Fruit fly (Drosophila melanogaster) whole organism, embryonic: ENCODE measurements around the gene Mdh1.

Experiments used
- CG10267 ChIP-seq: fragments of 200-800 bp; sonication (Bioruptor generic); optimal IDR thresholded peaks from 2 replicates; lab custom pipeline; 2018; ENCODE audit warnings: missing biosample characterization, mild to moderate bottlenecking, missing genetic modification characterization, moderate library complexity
- CG11504 ChIP-seq: fragments of 200-800 bp; sonication (Bioruptor generic); optimal IDR thresholded peaks from 3 replicates; lab custom pipeline; 2019; ENCODE audit warnings: missing biosample characterization, mild to moderate bottlenecking, missing genetic modification characterization, moderate library complexity
- CG12219 ChIP-seq: fragments of 200-800 bp; sonication (Bioruptor generic); optimal IDR thresholded peaks from 3 replicates; lab custom pipeline; 2018; ENCODE audit warnings: missing biosample characterization, mild to moderate bottlenecking, missing genetic modification characterization
- CG13424 ChIP-seq: fragments of 200-800 bp; sonication (Bioruptor generic); optimal IDR thresholded peaks from 2 replicates; lab custom pipeline; 2019; ENCODE audit warnings: missing biosample characterization, mild to moderate bottlenecking, missing genetic modification characterization, moderate library complexity
- CG13894 ChIP-seq: fragments of 200-800 bp; sonication (Bioruptor generic); optimal IDR thresholded peaks from 3 replicates; lab custom pipeline; 2018; ENCODE audit warnings: missing biosample characterization, mild to moderate bottlenecking, missing genetic modification characterization, moderate library complexity
- CG14050 ChIP-seq: fragments of 200-800 bp; sonication (Bioruptor generic); IDR thresholded peaks from 3 replicates; pipeline ENCODE4 v1.3.6; 2022; ENCODE audit warnings: missing biosample characterization, missing genetic modification characterization
- CG1603 ChIP-seq: fragments of 200-800 bp; sonication (Bioruptor generic); optimal IDR thresholded peaks from 2 replicates; lab custom pipeline; 2019; ENCODE audit warnings: missing biosample characterization, mild to moderate bottlenecking, missing genetic modification characterization, moderate library complexity
- CG17186 ChIP-seq: fragments of 200-800 bp; sonication (Bioruptor generic); optimal IDR thresholded peaks from 3 replicates; lab custom pipeline; 2017; ENCODE audit warnings: missing biosample characterization, missing genetic modification reagents, missing genetic modification characterization
- CG17568 ChIP-seq: fragments of 200-800 bp; sonication (Bioruptor generic); optimal IDR thresholded peaks from 2 replicates; lab custom pipeline; 2018; ENCODE audit warnings: missing biosample characterization, mild to moderate bottlenecking, missing genetic modification characterization, moderate library complexity
- CG17912 ChIP-seq: fragments of 200-800 bp; sonication (Bioruptor generic); optimal IDR thresholded peaks from 2 replicates; lab custom pipeline; 2018; ENCODE audit warnings: missing biosample characterization, mild to moderate bottlenecking, missing genetic modification characterization
- CG18599 ChIP-seq: fragments of 200-800 bp; sonication (Bioruptor generic); optimal IDR thresholded peaks from 3 replicates; lab custom pipeline; 2017; ENCODE audit warnings: missing biosample characterization, missing genetic modification characterization, mild to moderate bottlenecking, moderate library complexity, missing genetic modification reagents
- CG31388 ChIP-seq: fragments of 200-800 bp; sonication (Bioruptor generic); optimal IDR thresholded peaks from 2 replicates; lab custom pipeline; 2016; ENCODE audit warnings: missing biosample characterization, missing genetic modification characterization
- CG33557 ChIP-seq: fragments of 200-800 bp; sonication (Bioruptor generic); optimal IDR thresholded peaks from 2 replicates; lab custom pipeline; 2019; ENCODE audit warnings: missing biosample characterization, mild to moderate bottlenecking, missing genetic modification characterization, moderate library complexity
- CG7839 ChIP-seq: fragments of 200-800 bp; sonication (Bioruptor generic); optimal IDR thresholded peaks from 3 replicates; lab custom pipeline; 2018; ENCODE audit warnings: missing biosample characterization, mild to moderate bottlenecking, missing genetic modification characterization, moderate library complexity
- CG8924 ChIP-seq: fragments of 200-800 bp; optimal IDR thresholded peaks from 3 replicates; lab custom pipeline; 2019; ENCODE audit warnings: missing biosample characterization, mild to moderate bottlenecking, missing genetic modification characterization, moderate library complexity
- CG9932 ChIP-seq: fragments of 200-800 bp; sonication (Bioruptor generic); IDR thresholded peaks from 2 replicates; pipeline ENCODE4 v1.3.6; 2022; ENCODE audit warnings: missing biosample characterization, missing genetic modification characterization
- D19A ChIP-seq: fragments of 200-800 bp; optimal IDR thresholded peaks from 3 replicates; lab custom pipeline; 2019; ENCODE audit warnings: missing biosample characterization, mild to moderate bottlenecking, missing genetic modification characterization, moderate library complexity
- Deaf1 ChIP-seq: fragments of 200-800 bp; optimal IDR thresholded peaks from 3 replicates; lab custom pipeline; 2019; ENCODE audit warnings: missing biosample characterization, mild to moderate bottlenecking, missing genetic modification characterization, moderate library complexity
- Dfd ChIP-seq, 2 experiments: fragments of >200 bp; optimal IDR thresholded peaks; 2 replicates each; lab custom pipeline; 2017; ENCODE audit warnings: missing biosample characterization in 2 of 2, missing genetic modification characterization in 2 of 2
- Ets65A ChIP-seq: fragments of 200-800 bp; sonication (Bioruptor generic); peaks from one replicate; lab custom pipeline; 2016; ENCODE audit warnings: missing biosample characterization, missing genetic modification characterization
- Hsf ChIP-seq: fragments of 200-800 bp; sonication (Bioruptor generic); optimal IDR thresholded peaks from 3 replicates; lab custom pipeline; 2016; ENCODE audit warnings: missing biosample characterization, missing genetic modification characterization
- MESR4 ChIP-seq: fragments of 200-800 bp; sonication (Bioruptor generic); optimal IDR thresholded peaks from 2 replicates; lab custom pipeline; 2018; ENCODE audit warnings: missing biosample characterization, mild to moderate bottlenecking, missing genetic modification characterization, moderate library complexity
- Med ChIP-seq: fragments of 200-800 bp; sonication (Bioruptor generic); peaks from one replicate; lab custom pipeline; 2016; ENCODE audit warnings: missing biosample characterization, missing genetic modification characterization, mild to moderate bottlenecking, inconsistent platforms, moderate library complexity
- Mes4 ChIP-seq: fragments of 200-800 bp; sonication (Bioruptor generic); optimal IDR thresholded peaks from 2 replicates; lab custom pipeline; 2016; ENCODE audit warnings: missing biosample characterization, missing genetic modification characterization
- Oaz ChIP-seq: fragments of 200-800 bp; sonication (Bioruptor generic); IDR thresholded peaks from 2 replicates; pipeline ENCODE4 v1.3.6; 2022; ENCODE audit warnings: missing biosample characterization, missing genetic modification characterization
- Pdp1 ChIP-seq, 2 experiments: fragments of 200-800 bp; sonication (Bioruptor generic); optimal IDR thresholded peaks; 3 replicates each; lab custom pipeline; 2016; ENCODE audit warnings: missing biosample characterization in 2 of 2, missing genetic modification characterization in 2 of 2, mild to moderate bottlenecking in 1 of 2, moderate library complexity in 1 of 2
- Rfx ChIP-seq: fragments of 200-800 bp; sonication (Bioruptor generic); IDR thresholded peaks from 2 replicates; pipeline ENCODE4 v1.3.6; 2022; ENCODE audit warnings: missing biosample characterization, missing genetic modification characterization
- Side ChIP-seq: fragments of 200-800 bp; sonication (Bioruptor generic); optimal IDR thresholded peaks from 2 replicates; lab custom pipeline; 2016; ENCODE audit warnings: missing biosample characterization, missing genetic modification characterization
- Trl ChIP-seq, 3 experiments: fragments of >200 bp in 2 of 3; fragments of 200-800 bp in 1 of 3; sonication (Bioruptor generic) in 1 of 3; optimal IDR thresholded peaks; 2 replicates in 1 of 3; 3 replicates in 2 of 3; lab custom pipeline; 2016 to 2017; ENCODE audit warnings: missing biosample characterization in 1 of 3, missing genetic modification characterization in 1 of 3
- YL-1 ChIP-seq: fragments of 200-800 bp; sonication (Bioruptor generic); optimal IDR thresholded peaks from 3 replicates; lab custom pipeline; 2017; ENCODE audit warnings: missing biosample characterization, mild to moderate bottlenecking, missing genetic modification characterization
- aop ChIP-seq: fragments of 200-800 bp; sonication (Bioruptor generic); IDR thresholded peaks from 2 replicates; pipeline ENCODE4 v1.3.6; 2022; ENCODE audit warnings: missing biosample characterization, missing genetic modification characterization
- bigmax ChIP-seq: fragments of 200-800 bp; sonication (Bioruptor generic); optimal IDR thresholded peaks from 2 replicates; lab custom pipeline; 2018; ENCODE audit warnings: missing biosample characterization, mild to moderate bottlenecking, missing genetic modification characterization
- cg ChIP-seq: fragments of 200-800 bp; sonication (Bioruptor generic); optimal IDR thresholded peaks from 3 replicates; lab custom pipeline; 2019; ENCODE audit warnings: missing biosample characterization, mild to moderate bottlenecking, missing genetic modification characterization, moderate library complexity
- dysf ChIP-seq: fragments of 200-800 bp; sonication (Bioruptor generic); IDR thresholded peaks from 3 replicates; pipeline ENCODE4 v1.3.6; 2022; ENCODE audit warnings: missing biosample characterization, missing genetic modification characterization
- ewg ChIP-seq: fragments of 200-800 bp; sonication (Bioruptor generic); optimal IDR thresholded peaks from 3 replicates; lab custom pipeline; 2017; ENCODE audit warnings: mild to moderate bottlenecking, missing biosample characterization, missing genetic modification reagents, missing genetic modification characterization
- gcm ChIP-seq: fragments of 200-800 bp; sonication (Bioruptor generic); optimal IDR thresholded peaks from 2 replicates; lab custom pipeline; 2019; ENCODE audit warnings: missing biosample characterization, mild to moderate bottlenecking, missing genetic modification characterization, moderate library complexity
- luna ChIP-seq: fragments of 200-800 bp; sonication (Bioruptor generic); optimal IDR thresholded peaks from 2 replicates; lab custom pipeline; 2016; ENCODE audit warnings: missing biosample characterization, missing genetic modification characterization
- pan ChIP-seq, 4 experiments: fragments of >200 bp in 3 of 4; fragments of 200-800 bp in 1 of 4; sonication (Bioruptor generic) in 1 of 4; optimal IDR thresholded peaks in 3 of 4; IDR thresholded peaks in 1 of 4; 2 replicates each; pipeline versions ENCODE4 v1.3.6 to Lab custom; 2017 to 2022; ENCODE audit warnings: missing biosample characterization in 2 of 4, missing genetic modification characterization in 2 of 4, mixed read lengths in 1 of 4
- ranshi ChIP-seq: fragments of 200-800 bp; sonication (Bioruptor generic); IDR thresholded peaks from 2 replicates; pipeline ENCODE4 v1.3.6; 2022; ENCODE audit warnings: missing biosample characterization, missing genetic modification characterization
- row ChIP-seq: fragments of 200-800 bp; sonication (Bioruptor generic); IDR thresholded peaks from 3 replicates; pipeline ENCODE4 v1.3.6; 2022; ENCODE audit warnings: missing biosample characterization, missing genetic modification characterization
- salm ChIP-seq: fragments of 200-800 bp; sonication (Bioruptor generic); optimal IDR thresholded peaks from 2 replicates; lab custom pipeline; 2018; ENCODE audit warnings: missing biosample characterization, mild to moderate bottlenecking, missing genetic modification characterization
- slou ChIP-seq: fragments of 200-800 bp; sonication (Bioruptor generic); optimal IDR thresholded peaks from 3 replicates; lab custom pipeline; 2016; ENCODE audit warnings: missing biosample characterization, missing genetic modification characterization
- sr ChIP-seq: fragments of 200-800 bp; sonication (Bioruptor generic); IDR thresholded peaks from 3 replicates; pipeline ENCODE4 v1.3.6; 2022; ENCODE audit warnings: missing biosample characterization, missing genetic modification characterization
- tio ChIP-seq: fragments of 200-800 bp; sonication (Bioruptor generic); optimal IDR thresholded peaks from 2 replicates; lab custom pipeline; 2017; ENCODE audit warnings: missing biosample characterization, missing genetic modification characterization, inconsistent platforms
- unpg ChIP-seq: fragments of 200-800 bp; sonication (Bioruptor generic); optimal IDR thresholded peaks from 3 replicates; lab custom pipeline; 2018; ENCODE audit warnings: missing biosample characterization, mild to moderate bottlenecking, missing genetic modification characterization, moderate library complexity
- usp ChIP-seq: fragments of >200 bp; optimal IDR thresholded peaks from 2 replicates; lab custom pipeline; 2017; ENCODE audit warnings: missing biosample characterization, missing genetic modification characterization

The Mdh1 gene

DNA sequence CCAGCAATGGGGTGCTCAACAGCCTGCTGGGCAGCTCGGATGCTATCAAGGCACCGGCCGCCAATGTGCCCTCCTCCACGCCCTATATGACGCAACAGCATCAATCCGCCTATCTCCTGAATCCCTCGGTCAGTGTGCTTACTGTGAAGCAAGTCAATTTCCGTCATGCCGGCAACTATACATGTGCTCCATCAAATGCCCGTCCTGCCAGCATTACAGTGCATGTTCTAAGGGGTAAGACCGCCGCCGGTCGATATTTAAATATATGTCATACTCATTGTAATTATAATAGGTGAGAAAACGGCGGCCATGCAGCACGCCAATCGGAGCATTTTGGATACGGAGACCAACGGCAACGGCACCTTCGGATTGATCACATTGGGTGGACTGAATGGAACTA lies 17.5 kb downstream of the Mdh1 start:
- no peak for TF ChIP-seq CG1603
- no peak for TF ChIP-seq CG13894
- no peak for TF ChIP-seq Side (GFP tag; lab: Kevin White, UChicago)
- TF ChIP-seq pan (optimal IDR thresholded peaks at IDR 0.05; lab: Kevin White, UChicago): no peak
- peak in 1 of 2 experiments; percentile 17 for TF ChIP-seq pan (GFP tag; optimal IDR thresholded peaks at IDR 0.05 in 1 of 2, IDR thresholded peaks at IDR 0.05 in 1 of 2)
- TF ChIP-seq slou: no peak
- peak; percentile 63 for TF ChIP-seq Med
- TF ChIP-seq Ets65A (GFP tag; lab: Kevin White, UChicago): peak; percentile 88
- TF ChIP-seq CG17186: no peak

DNA sequence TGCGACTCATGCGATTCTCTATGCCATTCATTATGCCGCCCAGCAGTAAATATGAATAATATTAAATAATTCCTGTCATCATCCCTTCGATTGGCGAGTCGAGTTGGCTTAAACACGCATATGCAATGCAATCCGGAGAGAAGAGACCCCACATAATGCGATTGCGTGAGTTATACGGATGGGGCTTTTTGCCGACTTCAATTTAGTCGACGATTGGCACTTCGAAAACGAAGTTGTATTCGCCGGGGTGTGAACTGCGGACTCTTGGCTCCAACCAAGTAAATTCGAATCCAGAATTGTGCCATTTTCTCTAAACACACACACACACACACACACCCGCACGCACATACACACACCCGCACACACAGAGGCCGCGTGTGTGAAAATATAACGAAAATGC lies 19.9 kb downstream of the Mdh1 start:
- peak in 1 of 2 experiments; percentile 40 for TF ChIP-seq Pdp1 (GFP tag; optimal IDR thresholded peaks at IDR 0.05; lab: Kevin White, UChicago)
- TF ChIP-seq cg (GFP tag; lab: Kevin White, UChicago): peak; percentile 65
- no peak for TF ChIP-seq Trl (optimal IDR thresholded peaks at IDR 0.05; lab: Kevin White, UChicago)
- peak; percentile 1 for TF ChIP-seq Trl (GFP tag; optimal IDR thresholded peaks at IDR 0.05; lab: Kevin White, UChicago)
- peak; percentile 90 for TF ChIP-seq ewg (GFP tag; lab: Kevin White, UChicago)
- TF ChIP-seq aop (GFP tag; lab: Robert Waterston, UW): no peak
- peak in 1 of 2 experiments; percentile 8 for TF ChIP-seq Dfd (GFP tag; optimal IDR thresholded peaks at IDR 0.05; lab: Kevin White, UChicago)
- TF ChIP-seq MESR4: no peak
- no peak for TF ChIP-seq salm
- TF ChIP-seq Deaf1 (tag; lab: Kevin White, UChicago): peak; percentile 83

DNA sequence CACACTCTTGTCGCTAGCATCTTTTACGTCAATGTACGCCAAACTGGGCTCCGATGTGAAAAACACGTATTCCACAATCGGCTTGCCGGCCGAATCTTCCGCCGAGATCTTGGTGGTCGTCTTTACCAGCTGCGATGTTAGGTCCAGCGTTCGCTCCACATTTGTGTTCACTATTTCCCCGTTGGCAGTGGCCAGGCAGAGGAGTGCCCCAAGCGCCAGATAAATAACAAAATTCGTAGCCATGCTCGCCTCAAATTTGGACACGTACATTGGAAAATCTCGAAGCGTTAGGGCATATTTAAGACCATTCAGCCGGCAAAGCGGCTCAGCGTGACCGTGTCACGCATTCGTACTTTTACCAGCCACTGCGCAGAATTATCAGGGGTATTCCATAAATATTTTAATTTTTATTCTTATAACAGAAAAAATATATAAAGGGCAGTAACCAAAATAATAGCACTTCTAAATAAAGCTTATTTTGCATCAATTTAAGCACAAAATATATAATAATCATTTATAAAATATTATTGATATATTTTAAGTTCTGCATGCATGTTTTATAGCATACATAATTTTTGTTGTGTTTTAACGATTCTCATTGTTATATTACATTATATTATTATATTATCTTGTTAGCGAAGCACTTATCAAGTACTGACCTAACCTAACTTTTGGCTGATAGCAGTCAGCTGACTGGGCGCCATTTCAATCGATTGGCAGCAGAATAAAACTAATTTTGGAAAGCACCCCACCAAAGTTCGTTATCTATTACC lies 20.5 kb downstream of the Mdh1 start, which contains the start of the genes CG33303 and dpr19:
CG33303 (minus strand) TSS at position 294 of the 773 bp plus-strand sequence.
dpr19 (plus strand) TSS at position 705 of the 773 bp plus-strand sequence.
- peak; percentile 72 for TF ChIP-seq Rfx (GFP tag; lab: Robert Waterston, UW)
- peak; percentile 84 for TF ChIP-seq CG10267 (tag; lab: Kevin White, UChicago)
- TF ChIP-seq sr: no peak
- peak; percentile 17; the same call in 1 of the 2 replicates for TF ChIP-seq CG9932 (GFP tag; lab: Robert Waterston, UW)
- no peak; the same call in 2 of the 3 replicates for TF ChIP-seq CG14050
- peak; percentile 83 for TF ChIP-seq CG7839
- no peak for TF ChIP-seq Hsf
- TF ChIP-seq CG31388 (GFP tag; lab: Kevin White, UChicago): no peak
- peak; percentile 83 for TF ChIP-seq D19A (tag; lab: Kevin White, UChicago)
- peak; percentile 89 for TF ChIP-seq CG13424 (tag; lab: Kevin White, UChicago)
- 0 out of 2 replicates have a peak, but pooled peaks have one; percentile 33 for TF ChIP-seq ranshi
- TF ChIP-seq CG17912: peak; percentile 29
- TF ChIP-seq CG18599 (GFP tag; lab: Kevin White, UChicago): peak; percentile 62
- no peak for TF ChIP-seq usp
- TF ChIP-seq bigmax (GFP tag; lab: Kevin White, UChicago): peak; percentile 95
- peak; percentile 31 for TF ChIP-seq ewg (GFP tag; lab: Kevin White, UChicago)
- peak; percentile 74 for TF ChIP-seq CG33557 (GFP tag; lab: Kevin White, UChicago)
- TF ChIP-seq Mes4 (GFP tag; lab: Kevin White, UChicago): no peak
- peak; percentile 85 for TF ChIP-seq YL-1
- TF ChIP-seq row (GFP tag; lab: Robert Waterston, UW): peak; percentile 83
- no peak for TF ChIP-seq CG12219 (GFP tag; lab: Kevin White, UChicago)
- TF ChIP-seq dysf (GFP tag; lab: Robert Waterston, UW): peak; percentile 71; the same call in 1 of the 3 replicates
- no peak for TF ChIP-seq CG17568 (GFP tag; lab: Kevin White, UChicago)
- TF ChIP-seq CG8924 (tag; lab: Kevin White, UChicago): peak; percentile 90
- TF ChIP-seq CG11504 (tag; lab: Kevin White, UChicago): peak; percentile 85
- peak; percentile 83 for TF ChIP-seq gcm
- TF ChIP-seq luna: no peak
- TF ChIP-seq Oaz (GFP tag; lab: Robert Waterston, UW): no peak
- peak; percentile 86 for TF ChIP-seq unpg (GFP tag; lab: Kevin White, UChicago)
- no peak for TF ChIP-seq tio (GFP tag; lab: Kevin White, UChicago)
